Worm (Caenorhabditis elegans) whole organism, late embryonic: ENCODE measurements around the gene C13F10.6.

Experiments
- C08G9.2 ChIP-seq: sonication (generic microtip); optimal IDR thresholded peaks from 2 replicates; lab custom pipeline; 2016; ENCODE audit warnings: mild to moderate bottlenecking, missing genetic modification characterization, moderate library complexity, missing compliant biosample characterization
- C38D4.7 ChIP-seq: fragments of 200-800 bp; sonication (Bioruptor generic); optimal IDR thresholded peaks from 2 replicates; lab custom pipeline; 2018; ENCODE audit warnings: mild to moderate bottlenecking, missing genetic modification characterization, moderate library complexity, missing compliant biosample characterization
- T23F11.4 ChIP-seq: fragments of 200-800 bp; sonication (Bioruptor generic); optimal IDR thresholded peaks from 2 replicates; lab custom pipeline; 2018; ENCODE audit warnings: mild to moderate bottlenecking, missing genetic modification characterization, missing compliant biosample characterization
- ahr-1 ChIP-seq: sonication (generic microtip); optimal IDR thresholded peaks from 2 replicates; lab custom pipeline; 2016; ENCODE audit warnings: missing genetic modification characterization, missing compliant biosample characterization
- ama-1 ChIP-seq: fragments of 150-350 bp; optimal IDR thresholded peaks from 2 replicates; lab custom pipeline; 2014
- ceh-14 ChIP-seq: sonication (generic microtip); optimal IDR thresholded peaks from 2 replicates; lab custom pipeline; 2016; ENCODE audit warnings: missing genotype, missing genetic modification characterization, missing compliant biosample characterization
- ceh-18 ChIP-seq: sonication (generic microtip); optimal IDR thresholded peaks from 2 replicates; lab custom pipeline; 2016; ENCODE audit warnings: missing genetic modification characterization, missing compliant biosample characterization
- ceh-2 ChIP-seq: sonication (generic microtip); optimal IDR thresholded peaks from 2 replicates; lab custom pipeline; 2016; ENCODE audit warnings: missing genotype, missing genetic modification characterization, missing compliant biosample characterization
- ceh-22 ChIP-seq: sonication (generic microtip); optimal IDR thresholded peaks from 2 replicates; lab custom pipeline; 2017; ENCODE audit warnings: missing biosample characterization, missing genetic modification characterization
- ceh-31 ChIP-seq: sonication (generic microtip); optimal IDR thresholded peaks from 2 replicates; lab custom pipeline; 2016; ENCODE audit warnings: missing genetic modification characterization, missing compliant biosample characterization
- ceh-34 ChIP-seq: sonication (generic microtip); optimal IDR thresholded peaks from 2 replicates; lab custom pipeline; 2016; ENCODE audit warnings: mild to moderate bottlenecking, missing genetic modification characterization, missing compliant biosample characterization
- ceh-45 ChIP-seq: fragments of 200-800 bp; sonication (Bioruptor generic); IDR thresholded peaks from 2 replicates; pipeline ENCODE4 v1.3.6; 2022; ENCODE audit warnings: missing genetic modification reagents, missing genetic modification characterization, missing compliant biosample characterization
- ceh-48 ChIP-seq: sonication (generic microtip); optimal IDR thresholded peaks from 2 replicates; lab custom pipeline; 2016; ENCODE audit warnings: missing genetic modification characterization, inconsistent platforms, missing compliant biosample characterization
- ceh-6 ChIP-seq: fragments of 200-800 bp; sonication (Bioruptor generic); optimal IDR thresholded peaks from 2 replicates; lab custom pipeline; 2018; ENCODE audit warnings: mild to moderate bottlenecking, missing genetic modification characterization, missing compliant biosample characterization
- che-1 ChIP-seq: sonication (generic microtip); optimal IDR thresholded peaks from 2 replicates; lab custom pipeline; 2016; ENCODE audit warnings: mild to moderate bottlenecking, missing genetic modification characterization, missing compliant biosample characterization
- dmd-4 ChIP-seq: sonication (generic microtip); optimal IDR thresholded peaks from 2 replicates; lab custom pipeline; 2016; ENCODE audit warnings: borderline replicate concordance, missing genetic modification characterization, missing compliant biosample characterization
- elt-2 ChIP-seq: sonication (generic microtip); optimal IDR thresholded peaks from 2 replicates; lab custom pipeline; 2016; ENCODE audit warnings: missing genetic modification reagents, missing genetic modification characterization, missing compliant biosample characterization
- elt-4 ChIP-seq: sonication (generic microtip); optimal IDR thresholded peaks from 2 replicates; lab custom pipeline; 2016; ENCODE audit warnings: missing genetic modification characterization, missing compliant biosample characterization
- ets-4 ChIP-seq: sonication (generic microtip); optimal IDR thresholded peaks from 2 replicates; lab custom pipeline; 2016; ENCODE audit warnings: missing genetic modification characterization, missing compliant biosample characterization
- eyg-1 ChIP-seq: sonication (generic microtip); optimal IDR thresholded peaks from 2 replicates; lab custom pipeline; 2016; ENCODE audit warnings: missing genotype, missing genetic modification characterization, missing compliant biosample characterization
- fkh-10 ChIP-seq: fragments of 150-350 bp; optimal IDR thresholded peaks from 2 replicates; lab custom pipeline; 2014; ENCODE audit warnings: missing biosample characterization, missing genetic modification reagents, missing genetic modification characterization
- fkh-6 ChIP-seq: sonication (generic microtip); optimal IDR thresholded peaks from 2 replicates; lab custom pipeline; 2016; ENCODE audit warnings: missing genetic modification characterization, missing compliant biosample characterization
- gmeb-2 ChIP-seq: sonication (generic microtip); optimal IDR thresholded peaks from 2 replicates; lab custom pipeline; 2016; ENCODE audit warnings: missing genetic modification characterization, inconsistent platforms, missing compliant biosample characterization
- hlh-15 ChIP-seq: sonication (generic microtip); optimal IDR thresholded peaks from 2 replicates; lab custom pipeline; 2016; ENCODE audit warnings: missing genetic modification characterization, missing compliant biosample characterization
- hlh-8 ChIP-seq: sonication (generic microtip); optimal IDR thresholded peaks from 2 replicates; lab custom pipeline; 2016; ENCODE audit warnings: missing genotype, missing genetic modification characterization, missing compliant biosample characterization
- lin-11 ChIP-seq: fragments of 200-800 bp; sonication (Bioruptor generic); optimal IDR thresholded peaks from 2 replicates; lab custom pipeline; 2018; ENCODE audit warnings: mild to moderate bottlenecking, missing genetic modification characterization, missing compliant biosample characterization
- madf-2 ChIP-seq: sonication (generic microtip); optimal IDR thresholded peaks from 2 replicates; lab custom pipeline; 2017; ENCODE audit warnings: missing genetic modification characterization, missing compliant biosample characterization
- mec-3 ChIP-seq: sonication (generic microtip); optimal IDR thresholded peaks from 2 replicates; lab custom pipeline; 2016; ENCODE audit warnings: borderline replicate concordance, missing genetic modification characterization, missing compliant biosample characterization
- nfya-1 ChIP-seq: sonication (generic microtip); optimal IDR thresholded peaks from 2 replicates; lab custom pipeline; 2017; ENCODE audit warnings: missing genetic modification characterization, mild to moderate bottlenecking, missing compliant biosample characterization, antibody characterized with exemption, moderate library complexity
- nhr-11 ChIP-seq: fragments of 150-350 bp; optimal IDR thresholded peaks from 2 replicates; lab custom pipeline; 2014; ENCODE audit warnings: missing biosample characterization, missing genetic modification characterization
- nhr-232 ChIP-seq: sonication (generic microtip); optimal IDR thresholded peaks from 2 replicates; lab custom pipeline; 2016; ENCODE audit warnings: missing genetic modification characterization, missing compliant biosample characterization
- pag-3 ChIP-seq: sonication (generic microtip); optimal IDR thresholded peaks from 2 replicates; lab custom pipeline; 2016; ENCODE audit warnings: missing compliant biosample characterization, missing genetic modification characterization, borderline replicate concordance
- pat-9 ChIP-seq: fragments of 200-800 bp; sonication (Bioruptor generic); optimal IDR thresholded peaks from 2 replicates; lab custom pipeline; 2018; ENCODE audit warnings: mild to moderate bottlenecking, missing genetic modification characterization, moderate library complexity, missing compliant biosample characterization
- pqm-1 ChIP-seq: sonication (generic microtip); optimal IDR thresholded peaks from 2 replicates; lab custom pipeline; 2016; ENCODE audit warnings: missing genetic modification characterization, missing compliant biosample characterization
- pros-1 ChIP-seq: fragments of 150-350 bp; optimal IDR thresholded peaks from 2 replicates; lab custom pipeline; 2014; ENCODE audit warnings: missing biosample characterization, missing genetic modification reagents, missing genetic modification characterization
- rnt-1 ChIP-seq: sonication (generic microtip); optimal IDR thresholded peaks from 2 replicates; lab custom pipeline; 2016; ENCODE audit warnings: missing genetic modification characterization, missing compliant biosample characterization
- sdc-2 ChIP-seq: sonication (generic microtip); optimal IDR thresholded peaks from 2 replicates; lab custom pipeline; 2016; ENCODE audit warnings: missing genotype, missing genetic modification characterization, missing compliant biosample characterization
- sox-2 ChIP-seq: fragments of 200-800 bp; sonication (Bioruptor generic); IDR thresholded peaks from 2 replicates; pipeline ENCODE4 v1.3.6; 2022; ENCODE audit warnings: missing genetic modification reagents, missing genetic modification characterization, missing compliant biosample characterization
- sox-4 ChIP-seq: sonication (generic microtip); optimal IDR thresholded peaks from 2 replicates; lab custom pipeline; 2017; ENCODE audit warnings: mild to moderate bottlenecking, missing genetic modification characterization, inconsistent platforms, missing compliant biosample characterization
- syd-9 ChIP-seq: sonication (generic microtip); optimal IDR thresholded peaks from 2 replicates; lab custom pipeline; 2016; ENCODE audit warnings: mild to moderate bottlenecking, missing genetic modification characterization, moderate library complexity, missing compliant biosample characterization
- tbx-2 ChIP-seq: sonication (generic microtip); optimal IDR thresholded peaks from 2 replicates; lab custom pipeline; 2016; ENCODE audit warnings: missing genetic modification characterization, missing compliant biosample characterization
- ttx-3 ChIP-seq: sonication (generic microtip); optimal IDR thresholded peaks from 2 replicates; lab custom pipeline; 2016; ENCODE audit warnings: missing genetic modification reagents, missing genetic modification characterization, missing compliant biosample characterization
- unc-42 ChIP-seq: sonication (generic microtip); optimal IDR thresholded peaks from 2 replicates; lab custom pipeline; 2016; ENCODE audit warnings: missing genotype, missing genetic modification characterization, missing compliant biosample characterization
- unc-55 ChIP-seq: sonication (generic microtip); optimal IDR thresholded peaks from 2 replicates; lab custom pipeline; 2017; ENCODE audit warnings: missing biosample characterization, missing genetic modification reagents, missing genetic modification characterization
- unc-86 ChIP-seq: sonication (generic microtip); optimal IDR thresholded peaks from 2 replicates; lab custom pipeline; 2016; ENCODE audit warnings: missing genetic modification characterization, missing compliant biosample characterization
- ztf-16 ChIP-seq: sonication (generic microtip); optimal IDR thresholded peaks from 2 replicates; lab custom pipeline; 2017; ENCODE audit warnings: missing genetic modification characterization, missing compliant biosample characterization

Gene C13F10.6

ce11 chrV:7224947-7225346, 4.1 kb upstream of the C13F10.6 start, which contains the start of gene fkb-3:
fkb-3 (plus strand) TSS chrV:7225223.
- TF ChIP-seq syd-9 (tag; lab: Kevin White, UChicago) (no peak), fkh-6 (no peak), ahr-1 (tag; lab: Kevin White, UChicago) (no peak), nfya-1 (tag; lab: Kevin White, UChicago) (no peak), C38D4.7 (GFP tag; lab: Kevin White, UChicago) (no peak), C08G9.2 (no peak), ceh-2 (tag; lab: Kevin White, UChicago) (no peak), tbx-2 (tag; lab: Kevin White, UChicago) (no peak), ztf-16 (tag; lab: Kevin White, UChicago) (no peak), T23F11.4 (GFP tag; lab: Kevin White, UChicago) (no peak), dmd-4 (no peak), ets-4 (no peak), ama-1 (no peak), mec-3 (tag; lab: Kevin White, UChicago) (no peak), ttx-3 (tag; lab: Kevin White, UChicago) (no peak), lin-11 (no peak), fkh-10 (GFP tag; lab: Kevin White, UChicago) (no peak), gmeb-2 (tag; lab: Kevin White, UChicago) (no peak)

ce11 chrV:7224353-7224752, 3.5 kb upstream of the C13F10.6 start:
- TF ChIP-seq ceh-45 (GFP tag; lab: Robert Waterston, UW) (no peak), nfya-1 (tag; lab: Kevin White, UChicago) (no peak), ets-4 (no peak), sdc-2 (tag; lab: Kevin White, UChicago) (no peak), che-1 (no peak)

ce11 chrV:7223941-7224340, 3.1 kb upstream of the C13F10.6 start, which contains the start of gene C13F10.1:
C13F10.1 (plus strand) TSS chrV:7224078.
- TF ChIP-seq sox-4 (tag; lab: Kevin White, UChicago) (no peak), pros-1 (tag; lab: Kevin White, UChicago) (no peak), ceh-6 (GFP tag; lab: Kevin White, UChicago) (no peak), C08G9.2 (no peak), hlh-8 (tag; lab: Kevin White, UChicago) (no peak), ceh-34 (tag; lab: Kevin White, UChicago) (peak; percentile 26), C38D4.7 (GFP tag; lab: Kevin White, UChicago) (no peak), ceh-31 (peak; percentile 16), pqm-1 (no peak), che-1 (no peak), unc-42 (tag; lab: Kevin White, UChicago) (peak; percentile 46), unc-86 (tag; lab: Kevin White, UChicago) (no peak), pat-9 (tag; lab: Kevin White, UChicago) (no peak), ttx-3 (tag; lab: Kevin White, UChicago) (no peak), ceh-48 (tag; lab: Kevin White, UChicago) (peak; percentile 38), eyg-1 (tag; lab: Kevin White, UChicago) (no peak), ceh-18 (tag; lab: Kevin White, UChicago) (no peak), ahr-1 (tag; lab: Kevin White, UChicago) (no peak), pag-3 (tag; lab: Kevin White, UChicago) (no peak), rnt-1 (tag; lab: Kevin White, UChicago) (peak; percentile 31), ama-1 (no peak), unc-55 (GFP tag; lab: Kevin White, UChicago) (peak; percentile 82), ceh-14 (no peak), sox-2 (GFP tag; lab: Robert Waterston, UW) (no peak), hlh-15 (tag; lab: Kevin White, UChicago) (no peak), nfya-1 (tag; lab: Kevin White, UChicago) (peak; percentile 22), syd-9 (tag; lab: Kevin White, UChicago) (no peak), elt-4 (tag; lab: Kevin White, UChicago) (no peak), lin-11 (no peak), fkh-6 (no peak), ceh-22 (no peak), nhr-11 (no peak), gmeb-2 (tag; lab: Kevin White, UChicago) (no peak), nhr-232 (tag; lab: Kevin White, UChicago) (no peak), ztf-16 (tag; lab: Kevin White, UChicago) (no peak), madf-2 (tag; lab: Kevin White, UChicago) (no peak), elt-2 (tag; lab: Kevin White, UChicago) (no peak)
